Worm (Caenorhabditis elegans) whole organism, L1 larva: ENCODE results near the gene F47H4.2.

Source experiments
- C04F5.9 ChIP-seq: sonication (generic microtip); optimal IDR thresholded peaks from 2 replicates; lab custom pipeline; 2016; ENCODE audit warnings: missing genetic modification characterization, missing compliant biosample characterization
- C16A3.4 ChIP-seq: fragments of 150-350 bp; optimal IDR thresholded peaks from 2 replicates; lab custom pipeline; 2014; ENCODE audit warnings: missing biosample characterization, missing genetic modification characterization
- C34B4.2 ChIP-seq: sonication (generic microtip); optimal IDR thresholded peaks from 2 replicates; lab custom pipeline; 2017; ENCODE audit warnings: mild to moderate bottlenecking, missing genetic modification characterization, missing compliant biosample characterization
- aha-1 ChIP-seq: fragments of 150-350 bp; optimal IDR thresholded peaks from 2 replicates; lab custom pipeline; 2014; ENCODE audit warnings: missing biosample characterization, missing genetic modification characterization
- aly-2 ChIP-seq: fragments of 150-350 bp; optimal IDR thresholded peaks from 2 replicates; lab custom pipeline; 2014; ENCODE audit warnings: missing biosample characterization, missing genetic modification characterization
- blmp-1 ChIP-seq: fragments of 150-350 bp; optimal IDR thresholded peaks from 2 replicates; lab custom pipeline; 2014; ENCODE audit warnings: missing biosample characterization, missing genetic modification characterization
- ceh-63 ChIP-seq: fragments of 200-800 bp; sonication (Bioruptor generic); optimal IDR thresholded peaks from 2 replicates; lab custom pipeline; 2018; ENCODE audit warnings: mild to moderate bottlenecking, missing genetic modification characterization, missing compliant biosample characterization
- ceh-8 ChIP-seq: fragments of 200-800 bp; sonication (Bioruptor generic); optimal IDR thresholded peaks from 2 replicates; lab custom pipeline; 2018; ENCODE audit warnings: mild to moderate bottlenecking, missing genetic modification characterization, moderate library complexity, missing compliant biosample characterization
- ceh-82 ChIP-seq, 3 experiments: fragments of 150-350 bp in 1 of 3; sonication (generic microtip) in 2 of 3; optimal IDR thresholded peaks; 2 replicates each; lab custom pipeline; 2014 to 2017; ENCODE audit warnings: missing biosample characterization in 3 of 3, missing genetic modification characterization in 3 of 3
- ceh-88 ChIP-seq: fragments of 200-800 bp; sonication (Bioruptor generic); IDR thresholded peaks from 2 replicates; pipeline ENCODE4 v1.3.6; 2022; ENCODE audit warnings: missing genetic modification characterization, missing compliant biosample characterization
- dsc-1 ChIP-seq: sonication (generic microtip); optimal IDR thresholded peaks from 2 replicates; lab custom pipeline; 2016; ENCODE audit warnings: mild to moderate bottlenecking, missing genetic modification characterization, missing compliant biosample characterization
- efl-1 ChIP-seq, 4 experiments: fragments of 150-350 bp; optimal IDR thresholded peaks in 3 of 4; peaks in 1 of 4; 1 replicate in 1 of 4; 2 replicates in 3 of 4; lab custom pipeline; 2014; ENCODE audit warnings: missing biosample characterization in 2 of 4, missing genetic modification characterization in 2 of 4, missing genetic modification reagents in 2 of 4
- efl-3 ChIP-seq: fragments of 200-800 bp; sonication (Bioruptor generic); optimal IDR thresholded peaks from 2 replicates; lab custom pipeline; 2018; ENCODE audit warnings: mild to moderate bottlenecking, missing genetic modification characterization, missing compliant biosample characterization
- egl-13 ChIP-seq: sonication (generic microtip); optimal IDR thresholded peaks from 2 replicates; lab custom pipeline; 2016; ENCODE audit warnings: missing genotype, missing genetic modification reagents, missing genetic modification characterization, missing compliant biosample characterization
- elt-2 ChIP-seq: sonication (generic microtip); optimal IDR thresholded peaks from 2 replicates; lab custom pipeline; 2016; ENCODE audit warnings: missing genetic modification characterization, mild to moderate bottlenecking, inconsistent platforms, missing compliant biosample characterization, missing genetic modification reagents
- elt-3 ChIP-seq, 6 experiments: fragments of 150-350 bp in 1 of 6; sonication (generic microtip); optimal IDR thresholded peaks; 2 replicates each; lab custom pipeline; 2017 to 2018; ENCODE audit warnings: missing biosample characterization in 6 of 6, missing genetic modification characterization in 6 of 6, inconsistent platforms in 1 of 6
- ets-5 ChIP-seq: fragments of 200-800 bp; sonication (Bioruptor generic); IDR thresholded peaks from 2 replicates; pipeline ENCODE4 v1.3.6; 2022; ENCODE audit warnings: missing genetic modification characterization, missing compliant biosample characterization
- fkh-10 ChIP-seq: sonication (generic microtip); optimal IDR thresholded peaks from 2 replicates; lab custom pipeline; 2017; ENCODE audit warnings: missing biosample characterization, missing genetic modification reagents, missing genetic modification characterization
- fkh-4 ChIP-seq: sonication (generic microtip); optimal IDR thresholded peaks from 2 replicates; lab custom pipeline; 2016; ENCODE audit warnings: missing compliant biosample characterization, missing genetic modification characterization, borderline replicate concordance
- fkh-8 ChIP-seq: sonication (generic microtip); optimal IDR thresholded peaks from 2 replicates; lab custom pipeline; 2016; ENCODE audit warnings: mild to moderate bottlenecking, missing genetic modification characterization, missing compliant biosample characterization
- grh-1 ChIP-seq: fragments of 200-800 bp; sonication (Bioruptor generic); IDR thresholded peaks from 2 replicates; pipeline ENCODE4 v1.3.6; 2022; ENCODE audit warnings: missing genetic modification reagents, missing genetic modification characterization, missing compliant biosample characterization
- hlh-4 ChIP-seq: sonication (generic microtip); optimal IDR thresholded peaks from 2 replicates; lab custom pipeline; 2016; ENCODE audit warnings: mild to moderate bottlenecking, missing genetic modification characterization, missing compliant biosample characterization
- jun-1 ChIP-seq: fragments of 150-350 bp; optimal IDR thresholded peaks from 2 replicates; lab custom pipeline; 2014; ENCODE audit warnings: missing biosample characterization, missing genetic modification reagents, missing genetic modification characterization
- lin-13 ChIP-seq: fragments of 150-350 bp; optimal IDR thresholded peaks from 2 replicates; lab custom pipeline; 2014; ENCODE audit warnings: missing biosample characterization, missing genetic modification reagents, missing genetic modification characterization
- lin-15B ChIP-seq: fragments of 150-350 bp; sonication (generic microtip); optimal IDR thresholded peaks from 3 replicates; lab custom pipeline; 2014; ENCODE audit warnings: missing biosample characterization, missing genetic modification characterization
- lin-35 ChIP-seq, 2 experiments: fragments of 150-350 bp; optimal IDR thresholded peaks; 2 replicates each; lab custom pipeline; 2014; ENCODE audit warnings: missing biosample characterization in 2 of 2, missing genetic modification characterization in 2 of 2, missing genetic modification reagents in 2 of 2
- nhr-12 ChIP-seq: sonication (generic microtip); optimal IDR thresholded peaks from 2 replicates; lab custom pipeline; 2017; ENCODE audit warnings: missing biosample characterization, missing genetic modification characterization
- nhr-28 ChIP-seq: fragments of 150-350 bp; optimal IDR thresholded peaks from 2 replicates; lab custom pipeline; 2014; ENCODE audit warnings: missing biosample characterization, missing genetic modification characterization
- nhr-47 ChIP-seq: sonication (generic microtip); optimal IDR thresholded peaks from 2 replicates; lab custom pipeline; 2016; ENCODE audit warnings: mild to moderate bottlenecking, missing genetic modification characterization, moderate library complexity, missing compliant biosample characterization
- nhr-71 ChIP-seq: sonication (generic microtip); optimal IDR thresholded peaks from 2 replicates; lab custom pipeline; 2016; ENCODE audit warnings: mild to moderate bottlenecking, missing genetic modification characterization, moderate library complexity, missing compliant biosample characterization
- nhr-76 ChIP-seq: sonication (generic microtip); optimal IDR thresholded peaks from 2 replicates; lab custom pipeline; 2017; ENCODE audit warnings: missing biosample characterization, missing genetic modification characterization
- pqm-1 ChIP-seq: sonication (generic microtip); optimal IDR thresholded peaks from 3 replicates; lab custom pipeline; 2017; ENCODE audit warnings: missing biosample characterization, missing genetic modification characterization
- rnt-1 ChIP-seq: sonication (generic microtip); optimal IDR thresholded peaks from 2 replicates; lab custom pipeline; 2016; ENCODE audit warnings: mild to moderate bottlenecking, missing genetic modification characterization, moderate library complexity, missing compliant biosample characterization
- skn-1 ChIP-seq: fragments of 150-350 bp; optimal IDR thresholded peaks from 2 replicates; lab custom pipeline; 2014; ENCODE audit warnings: missing biosample characterization, missing genetic modification characterization
- snpc-4 ChIP-seq: fragments of 150-350 bp; optimal IDR thresholded peaks from 2 replicates; lab custom pipeline; 2014; ENCODE audit warnings: missing biosample characterization, missing genetic modification characterization
- sox-4 ChIP-seq: sonication (generic microtip); optimal IDR thresholded peaks from 2 replicates; lab custom pipeline; 2016; ENCODE audit warnings: missing genetic modification characterization, missing compliant biosample characterization
- unc-30 ChIP-seq: sonication (generic microtip); optimal IDR thresholded peaks from 2 replicates; lab custom pipeline; 2017; ENCODE audit warnings: missing biosample characterization, missing genetic modification characterization
- unc-98 ChIP-seq: fragments of 200-800 bp; sonication (Bioruptor generic); IDR thresholded peaks from 2 replicates; pipeline ENCODE4 v1.3.6; 2022; ENCODE audit warnings: missing genetic modification characterization, missing compliant biosample characterization
- vab-15 ChIP-seq: sonication (generic microtip); optimal IDR thresholded peaks from 2 replicates; lab custom pipeline; 2017; ENCODE audit warnings: missing genotype, mild to moderate bottlenecking, missing genetic modification characterization, missing compliant biosample characterization
- zip-4 ChIP-seq: fragments of 200-800 bp; sonication (Bioruptor generic); optimal IDR thresholded peaks from 2 replicates; lab custom pipeline; 2018; ENCODE audit warnings: mild to moderate bottlenecking, missing genetic modification characterization, moderate library complexity, missing compliant biosample characterization
- ztf-4 ChIP-seq: fragments of 150-350 bp; optimal IDR thresholded peaks from 2 replicates; lab custom pipeline; 2014; ENCODE audit warnings: missing biosample characterization, missing genetic modification characterization

The F47H4.2 gene

ce11 chrV:17328497-17328896, 24.6 kb upstream of the F47H4.2 start, which contains the start of gene srg-44:
TSS of gene srg-44 (plus strand) at chrV:17328797.
- TF ChIP-seq sox-4 (tag; lab: Kevin White, UChicago) (no peak), ets-5 (no peak), lin-13 (GFP tag; lab: Kevin White, UChicago) (no peak), nhr-71 (tag; lab: Kevin White, UChicago) (no peak), nhr-76 (no peak), fkh-10 (GFP tag; lab: Kevin White, UChicago) (no peak), nhr-28 (no peak), aly-2 (tag; lab: Kevin White, UChicago) (no peak), unc-98 (no peak), nhr-47 (tag; lab: Kevin White, UChicago) (no peak), lin-35 (GFP tag; optimal IDR thresholded peaks at IDR 0.05; lab: Kevin White, UChicago) (no peak), hlh-4 (tag; lab: Kevin White, UChicago) (no peak), efl-3 (no peak), dsc-1 (tag; lab: Kevin White, UChicago) (no peak), fkh-8 (tag; lab: Kevin White, UChicago) (no peak), ceh-88 (GFP tag; lab: Robert Waterston, UW) (no peak), lin-15B (tag; lab: Kevin White, UChicago) (no peak), skn-1 (tag; lab: Kevin White, UChicago) (no peak), jun-1 (tag; lab: Kevin White, UChicago) (no peak), vab-15 (tag; lab: Kevin White, UChicago) (no peak)

ce11 chrV:17331340-17331739, 21.8 kb upstream of the F47H4.2 start, which contains the start of gene fbxa-185:
TSS of gene fbxa-185 (plus strand) at chrV:17331640.
- TF ChIP-seq nhr-12 (tag; lab: Kevin White, UChicago) (no peak), pqm-1 (no peak), elt-2 (tag; lab: Kevin White, UChicago) (no peak), zip-4 (GFP tag; lab: Kevin White, UChicago) (no peak), unc-30 (tag; lab: Kevin White, UChicago) (no peak), fkh-8 (tag; lab: Kevin White, UChicago) (no peak), C34B4.2 (tag; lab: Kevin White, UChicago) (no peak), fkh-4 (no peak), blmp-1 (tag; lab: Kevin White, UChicago) (no peak), jun-1 (tag; lab: Kevin White, UChicago) (no peak), C16A3.4 (tag; lab: Kevin White, UChicago) (no peak), nhr-28 (no peak), ceh-63 (GFP tag; lab: Kevin White, UChicago) (no peak), efl-1 (optimal IDR thresholded peaks at IDR 0.05; lab: Kevin White, UChicago) (no peak), efl-1 (GFP tag; optimal IDR thresholded peaks at IDR 0.05 in 1 of 2; lab: Kevin White, UChicago) (no peak), unc-98 (no peak), aly-2 (tag; lab: Kevin White, UChicago) (no peak), C04F5.9 (no peak), nhr-76 (no peak), ceh-8 (GFP tag; lab: Kevin White, UChicago) (no peak)
- TF ChIP-seq, all 84 proteins: peak for 0

- no peak for TF ChIP-seq ceh-82 (tag; optimal IDR thresholded peaks at IDR 0.05; lab: Kevin White, UChicago)
- peak; percentile 56 for TF ChIP-seq elt-2 (tag; lab: Kevin White, UChicago)
Observed at ce11 chrV:17339349-17339748, 13.8 kb upstream of the F47H4.2 start.

- TF ChIP-seq elt-2 (tag; lab: Kevin White, UChicago) (peak; percentile 31), sox-4 (tag; lab: Kevin White, UChicago) (no peak), ceh-88 (GFP tag; lab: Robert Waterston, UW) (no peak)
Observed at ce11 chrV:17344876-17345275, 8.2 kb upstream of the F47H4.2 start, which contains the start of the genes fbxa-188 and fbxa-189. TSS of gene fbxa-188 (minus strand) at chrV:17344926. TSS of gene fbxa-189 (plus strand) at chrV:17345214.

- no peak for TF ChIP-seq snpc-4
- TF ChIP-seq ets-5, result no peak
- no peak for TF ChIP-seq egl-13
- no peak for TF ChIP-seq ztf-4 (tag; lab: Kevin White, UChicago)
- TF ChIP-seq grh-1 (GFP tag; lab: Robert Waterston, UW), result no peak
- no peak for TF ChIP-seq elt-3 (tag; optimal IDR thresholded peaks at IDR 0.05; lab: Kevin White, UChicago)
- TF ChIP-seq rnt-1 (tag; lab: Kevin White, UChicago), result no peak
- TF ChIP-seq aha-1 (tag; lab: Kevin White, UChicago), result no peak
- TF ChIP-seq C16A3.4 (tag; lab: Kevin White, UChicago), result no peak
- no peak for TF ChIP-seq efl-3
Observed at ce11 chrV:17347602-17348001, 5.5 kb upstream of the F47H4.2 start, which contains the start of gene skr-5. TSS of gene skr-5 (plus strand) at chrV:17347902.
